Worm (Caenorhabditis elegans) whole organism, L2 larva: Measurements from ENCODE around the gene R05A10.3.

Experiments used
- ceh-82 ChIP-seq: fragments of 150-350 bp; optimal IDR thresholded peaks from 2 replicates; lab custom pipeline; 2014; ENCODE audit warnings: missing biosample characterization, missing genetic modification characterization
- lin-13 ChIP-seq: fragments of 150-350 bp; optimal IDR thresholded peaks from 2 replicates; lab custom pipeline; 2014; ENCODE audit warnings: missing biosample characterization, missing genetic modification reagents, missing genetic modification characterization
- nhr-11 ChIP-seq: fragments of 150-350 bp; optimal IDR thresholded peaks from 2 replicates; lab custom pipeline; 2014; ENCODE audit warnings: missing biosample characterization, missing genetic modification characterization
- nhr-23 ChIP-seq: fragments of 150-350 bp; optimal IDR thresholded peaks from 2 replicates; lab custom pipeline; 2014; ENCODE audit warnings: missing biosample characterization, missing genetic modification reagents, missing genetic modification characterization
- nhr-25 ChIP-seq: fragments of 150-350 bp; sonication (generic microtip); optimal IDR thresholded peaks from 3 replicates; lab custom pipeline; 2014; ENCODE audit warnings: missing biosample characterization, missing genetic modification characterization
- unc-62 ChIP-seq: fragments of 150-350 bp; optimal IDR thresholded peaks from 2 replicates; lab custom pipeline; 2014; ENCODE audit warnings: missing biosample characterization, missing genetic modification reagents, missing genetic modification characterization
- ztf-1 ChIP-seq: fragments of 200-800 bp; sonication (Bioruptor generic); conservative IDR thresholded peaks from 2 replicates; pipeline ENCODE4 v1.3.6; 2022; ENCODE audit warnings: missing genetic modification characterization, missing compliant biosample characterization

- TF ChIP-seq nhr-25 (tag; lab: Kevin White, UChicago), result peak; percentile 41
- TF ChIP-seq nhr-11 (tag; lab: Kevin White, UChicago), result no peak
- no peak for TF ChIP-seq lin-13
- TF ChIP-seq nhr-23 (tag; lab: Kevin White, UChicago), result no peak
- no peak for TF ChIP-seq unc-62 (GFP tag; lab: Kevin White, UChicago)
- no peak for TF ChIP-seq ceh-82 (tag; lab: Kevin White, UChicago)
- no peak for TF ChIP-seq ztf-1 (GFP tag; lab: Robert Waterston, UW)
Observed at ce11 chrIV:14219714-14220113, 43.4 kb upstream of the R05A10.3 start, which contains the start of gene sqrd-1.
